Fruit fly (Drosophila melanogaster) whole organism, embryonic: Measurements from ENCODE around the gene CG13842.
A peak's percentile ranks its signal among the peaks of the same experiment; 100 is the strongest.

Source experiments
- Aef1 ChIP-seq: fragments of 200-800 bp; sonication (Bioruptor generic); IDR thresholded peaks from 3 replicates; pipeline ENCODE4 v1.3.6; 2022; ENCODE audit warnings: missing biosample characterization, missing genetic modification characterization
- Atf6 ChIP-seq: fragments of 200-800 bp; sonication (Bioruptor generic); IDR thresholded peaks from 2 replicates; pipeline ENCODE4 v1.3.6; 2022; ENCODE audit warnings: missing biosample characterization, missing genetic modification characterization
- B-H1 ChIP-seq: fragments of 200-800 bp; sonication (Bioruptor generic); IDR thresholded peaks from 3 replicates; pipeline ENCODE4 v1.3.6; 2022; ENCODE audit warnings: missing biosample characterization, missing genetic modification characterization
- Blimp-1 ChIP-seq: fragments of 200-800 bp; sonication (Bioruptor generic); optimal IDR thresholded peaks from 3 replicates; lab custom pipeline; 2018; ENCODE audit warnings: missing biosample characterization, missing genetic modification characterization, mild to moderate bottlenecking, moderate library complexity, missing genetic modification reagents
- CG10431 ChIP-seq: fragments of 200-800 bp; sonication (Bioruptor generic); optimal IDR thresholded peaks from 3 replicates; lab custom pipeline; 2018; ENCODE audit warnings: missing biosample characterization, mild to moderate bottlenecking, missing genetic modification characterization
- CG10565 ChIP-seq: fragments of 200-800 bp; sonication (Bioruptor generic); optimal IDR thresholded peaks from 3 replicates; lab custom pipeline; 2016; ENCODE audit warnings: missing biosample characterization, mild to moderate bottlenecking, missing genetic modification characterization
- CG12071 ChIP-seq: fragments of 200-800 bp; sonication (Bioruptor generic); optimal IDR thresholded peaks from 3 replicates; lab custom pipeline; 2018; ENCODE audit warnings: missing biosample characterization, mild to moderate bottlenecking, missing genetic modification characterization
- CG12744 ChIP-seq: fragments of 200-800 bp; sonication (Bioruptor generic); optimal IDR thresholded peaks from 2 replicates; lab custom pipeline; 2016; ENCODE audit warnings: missing biosample characterization, missing genetic modification characterization
- CG13775 ChIP-seq: fragments of 200-800 bp; sonication (Bioruptor generic); optimal IDR thresholded peaks from 3 replicates; lab custom pipeline; 2017; ENCODE audit warnings: missing biosample characterization, mild to moderate bottlenecking, missing genetic modification characterization
- CG17359 ChIP-seq: fragments of 200-800 bp; sonication (Bioruptor generic); optimal IDR thresholded peaks from 3 replicates; lab custom pipeline; 2018; ENCODE audit warnings: missing biosample characterization, mild to moderate bottlenecking, missing genetic modification characterization, moderate library complexity
- CG18619 ChIP-seq: fragments of 200-800 bp; sonication (Bioruptor generic); optimal IDR thresholded peaks from 3 replicates; lab custom pipeline; 2017; ENCODE audit warnings: missing biosample characterization, mild to moderate bottlenecking, missing genetic modification characterization
- CG2199 ChIP-seq: fragments of 200-800 bp; sonication (Bioruptor generic); IDR thresholded peaks from 3 replicates; pipeline ENCODE4 v1.3.6; 2022; ENCODE audit warnings: missing biosample characterization, missing genetic modification characterization
- CG30403 ChIP-seq: fragments of 200-800 bp; sonication (Bioruptor generic); optimal IDR thresholded peaks from 3 replicates; lab custom pipeline; 2016; ENCODE audit warnings: missing biosample characterization, missing genetic modification characterization
- CG34224 ChIP-seq: fragments of 200-800 bp; sonication (Bioruptor generic); IDR thresholded peaks from 3 replicates; pipeline ENCODE4 v1.3.6; 2022; ENCODE audit warnings: missing biosample characterization, missing genetic modification characterization; ENCODE audit not compliant: partially characterized antibody
- CG34422 ChIP-seq: fragments of 200-800 bp; sonication (Bioruptor generic); IDR thresholded peaks from 3 replicates; pipeline ENCODE4 v1.3.6; 2022; ENCODE audit warnings: missing biosample characterization, missing genetic modification characterization
- CG42726 ChIP-seq: fragments of 200-800 bp; sonication (Bioruptor generic); IDR thresholded peaks from 2 replicates; pipeline ENCODE4 v1.3.6; 2022; ENCODE audit warnings: missing biosample characterization, missing genetic modification characterization; ENCODE audit not compliant: partially characterized antibody
- CG4707 ChIP-seq: fragments of 200-800 bp; sonication (Bioruptor generic); optimal IDR thresholded peaks from 2 replicates; lab custom pipeline; 2018; ENCODE audit warnings: missing biosample characterization, mild to moderate bottlenecking, missing genetic modification characterization, moderate library complexity
- CG6175 ChIP-seq: fragments of 200-800 bp; sonication (Bioruptor generic); IDR thresholded peaks from 3 replicates; pipeline ENCODE4 v1.3.6; 2022; ENCODE audit warnings: missing biosample characterization, missing genetic modification characterization
- CG8089 ChIP-seq: fragments of 200-800 bp; sonication (Bioruptor generic); optimal IDR thresholded peaks from 3 replicates; lab custom pipeline; 2016; ENCODE audit warnings: missing biosample characterization, missing genetic modification characterization
- CG8765 ChIP-seq: fragments of 200-800 bp; sonication (Bioruptor generic); IDR thresholded peaks from 2 replicates; pipeline ENCODE4 v1.3.6; 2022; ENCODE audit warnings: missing biosample characterization, missing genetic modification characterization
- Chrac-16 ChIP-seq: fragments of 200-800 bp; sonication (Bioruptor generic); optimal IDR thresholded peaks from 3 replicates; lab custom pipeline; 2016; ENCODE audit warnings: missing biosample characterization, missing genetic modification characterization
- CkIIα-i1 ChIP-seq: fragments of 200-800 bp; sonication (Bioruptor generic); IDR thresholded peaks from 2 replicates; pipeline ENCODE4 v1.3.6; 2022; ENCODE audit warnings: missing biosample characterization, missing genetic modification characterization
- Deaf1 ChIP-seq: fragments of 200-800 bp; optimal IDR thresholded peaks from 3 replicates; lab custom pipeline; 2019; ENCODE audit warnings: missing biosample characterization, mild to moderate bottlenecking, missing genetic modification characterization, moderate library complexity
- Doc2 ChIP-seq: fragments of 200-800 bp; sonication (Bioruptor generic); IDR thresholded peaks from 2 replicates; pipeline ENCODE4 v1.3.6; 2022; ENCODE audit warnings: missing biosample characterization, missing genetic modification characterization
- Ets65A ChIP-seq: fragments of 200-800 bp; sonication (Bioruptor generic); peaks from one replicate; lab custom pipeline; 2016; ENCODE audit warnings: missing biosample characterization, missing genetic modification characterization
- Hmr ChIP-seq: fragments of 200-800 bp; sonication (Bioruptor generic); optimal IDR thresholded peaks from 3 replicates; lab custom pipeline; 2017; ENCODE audit warnings: mild to moderate bottlenecking, missing biosample characterization, missing genetic modification reagents, missing genetic modification characterization
- MESR4 ChIP-seq: fragments of 200-800 bp; sonication (Bioruptor generic); optimal IDR thresholded peaks from 2 replicates; lab custom pipeline; 2018; ENCODE audit warnings: missing biosample characterization, mild to moderate bottlenecking, missing genetic modification characterization, moderate library complexity
- Oaz ChIP-seq: fragments of 200-800 bp; sonication (Bioruptor generic); IDR thresholded peaks from 2 replicates; pipeline ENCODE4 v1.3.6; 2022; ENCODE audit warnings: missing biosample characterization, missing genetic modification characterization
- Scr ChIP-seq: fragments of 200-800 bp; sonication (Bioruptor generic); IDR thresholded peaks from 2 replicates; pipeline ENCODE4 v1.3.6; 2022; ENCODE audit warnings: missing biosample characterization, missing genetic modification characterization; ENCODE audit not compliant: partially characterized antibody
- Sox102F ChIP-seq: fragments of 200-800 bp; sonication (Bioruptor generic); optimal IDR thresholded peaks from 2 replicates; lab custom pipeline; 2018; ENCODE audit warnings: missing biosample characterization, mild to moderate bottlenecking, missing genetic modification characterization, moderate library complexity
- Stat92E ChIP-seq, 3 experiments: fragments of >200 bp in 2 of 3; fragments of 200-800 bp in 1 of 3; sonication (Bioruptor generic) in 1 of 3; optimal IDR thresholded peaks; 2 replicates each; lab custom pipeline; 2017 to 2019; ENCODE audit warnings: missing biosample characterization in 3 of 3, missing genetic modification characterization in 3 of 3, mild to moderate bottlenecking in 1 of 3, moderate library complexity in 1 of 3
- ab ChIP-seq: fragments of 200-800 bp; sonication (Bioruptor generic); optimal IDR thresholded peaks from 2 replicates; lab custom pipeline; 2016; ENCODE audit warnings: missing biosample characterization, missing genetic modification characterization
- bowl ChIP-seq: fragments of 200-800 bp; sonication (Bioruptor generic); IDR thresholded peaks from 2 replicates; pipeline ENCODE4 v1.3.6; 2022; ENCODE audit warnings: missing biosample characterization, missing genetic modification characterization
- bsh ChIP-seq, 2 experiments: fragments of 200-800 bp; sonication (Bioruptor generic); optimal IDR thresholded peaks; 2 replicates each; lab custom pipeline; 2017 to 2018; ENCODE audit warnings: mild to moderate bottlenecking in 2 of 2, missing biosample characterization in 2 of 2, missing genetic modification characterization in 2 of 2, moderate library complexity in 1 of 2
- ci ChIP-seq: fragments of 200-800 bp; sonication (Bioruptor generic); IDR thresholded peaks from 3 replicates; pipeline ENCODE4 v1.3.6; 2022; ENCODE audit warnings: missing biosample characterization, missing genetic modification characterization
- crol ChIP-seq: fragments of 200-800 bp; sonication (Bioruptor generic); IDR thresholded peaks from 2 replicates; pipeline ENCODE4 v1.3.6; 2022; ENCODE audit warnings: missing biosample characterization, missing genetic modification characterization
- eve ChIP-seq, 2 experiments: fragments of >200 bp; optimal IDR thresholded peaks; 2 replicates each; lab custom pipeline; 2017; ENCODE audit warnings: missing biosample characterization in 2 of 2, missing genetic modification characterization in 2 of 2
- exex ChIP-seq: fragments of 200-800 bp; sonication (Bioruptor generic); optimal IDR thresholded peaks from 4 replicates; lab custom pipeline; 2018; ENCODE audit warnings: missing biosample characterization, mild to moderate bottlenecking, missing genetic modification characterization, moderate library complexity
- hb ChIP-seq: fragments of 200-800 bp; sonication (Bioruptor generic); IDR thresholded peaks from 3 replicates; pipeline ENCODE4 v1.3.6; 2022; ENCODE audit warnings: missing biosample characterization, missing genetic modification characterization; ENCODE audit not compliant: partially characterized antibody
- knrl ChIP-seq: fragments of 200-800 bp; sonication (Bioruptor generic); IDR thresholded peaks from 3 replicates; pipeline ENCODE4 v1.3.6; 2022; ENCODE audit warnings: missing biosample characterization, missing genetic modification characterization; ENCODE audit not compliant: partially characterized antibody
- maf-S ChIP-seq: fragments of 200-800 bp; sonication (Bioruptor generic); optimal IDR thresholded peaks from 2 replicates; lab custom pipeline; 2016; ENCODE audit warnings: missing biosample characterization, missing genetic modification characterization
- mam ChIP-seq: fragments of 200-800 bp; sonication (Bioruptor generic); optimal IDR thresholded peaks from 3 replicates; lab custom pipeline; 2016; ENCODE audit warnings: missing biosample characterization, missing genetic modification characterization
- mld ChIP-seq: fragments of 200-800 bp; sonication (Bioruptor generic); IDR thresholded peaks from 3 replicates; pipeline ENCODE4 v1.3.6; 2022; ENCODE audit warnings: missing biosample characterization, missing genetic modification characterization; ENCODE audit not compliant: partially characterized antibody
- nau ChIP-seq: fragments of 200-800 bp; sonication (Bioruptor generic); optimal IDR thresholded peaks from 3 replicates; lab custom pipeline; 2017; ENCODE audit warnings: missing biosample characterization, mild to moderate bottlenecking, missing genetic modification characterization, missing genetic modification reagents
- pnt ChIP-seq: fragments of 200-800 bp; sonication (Bioruptor generic); optimal IDR thresholded peaks from 3 replicates; lab custom pipeline; 2016; ENCODE audit warnings: missing biosample characterization, missing genetic modification characterization
- ro ChIP-seq: fragments of 200-800 bp; sonication (Bioruptor generic); IDR thresholded peaks from 2 replicates; pipeline ENCODE4 v1.3.6; 2022; ENCODE audit warnings: missing biosample characterization, missing genetic modification characterization
- tll ChIP-seq, 2 experiments: fragments of 200-800 bp in 1 of 2; fragments of >200 bp in 1 of 2; sonication (Bioruptor generic) in 1 of 2; optimal IDR thresholded peaks; 2 replicates each; lab custom pipeline; 2017 to 2019; ENCODE audit warnings: missing biosample characterization in 2 of 2, missing genetic modification characterization in 2 of 2, mild to moderate bottlenecking in 1 of 2, moderate library complexity in 1 of 2
- unpg ChIP-seq: fragments of 200-800 bp; sonication (Bioruptor generic); optimal IDR thresholded peaks from 3 replicates; lab custom pipeline; 2018; ENCODE audit warnings: missing biosample characterization, mild to moderate bottlenecking, missing genetic modification characterization, moderate library complexity
- zf30C ChIP-seq: fragments of 200-800 bp; sonication (Bioruptor generic); optimal IDR thresholded peaks from 3 replicates; lab custom pipeline; 2018; ENCODE audit warnings: missing biosample characterization, mild to moderate bottlenecking, missing genetic modification characterization

CG13842 gene

dm6 chr3R:22750534-22750947 lies 43.5 kb upstream of the CG13842 start, which contains the start of the genes rumi, CG7029 and Usp12-46 (continued):
- TF ChIP-seq eve (GFP tag; optimal IDR thresholded peaks at IDR 0.05; lab: Kevin White, UChicago) (no peak), CkIIα-i1 (GFP tag; lab: Robert Waterston, UW) (no peak), Scr (GFP tag; lab: Robert Waterston, UW) (peak; percentile 81), Deaf1 (tag; lab: Kevin White, UChicago) (no peak), Doc2 (no peak), B-H1 (GFP tag; lab: Robert Waterston, UW) (peak; percentile 72), CG4707 (peak; percentile 67), Oaz (peak; percentile 77), Ets65A (GFP tag; lab: Kevin White, UChicago) (peak; percentile 99), CG18619 (peak; percentile 83), zf30C (GFP tag; lab: Kevin White, UChicago) (no peak), hb (GFP tag; lab: Robert Waterston, UW) (peak; percentile 64; the same call in 1 of the 3 replicates), CG34224 (GFP tag; lab: Robert Waterston, UW) (peak; percentile 81), CG6175 (GFP tag; lab: Robert Waterston, UW) (peak; percentile 52; the same call in 2 of the 3 replicates), mam (peak; percentile 91), crol (GFP tag; lab: Robert Waterston, UW) (0 out of 2 replicates have a peak, but pooled peaks have one; percentile 10), bowl (peak; percentile 66; the same call in 1 of the 2 replicates), Sox102F (peak; percentile 86), CG2199 (GFP tag; lab: Robert Waterston, UW) (0 out of 3 replicates have a peak, but pooled peaks have one; percentile 33), Aef1 (peak; percentile 84), knrl (GFP tag; lab: Robert Waterston, UW) (peak; percentile 78), Atf6 (GFP tag; lab: Robert Waterston, UW) (peak; percentile 87), bsh (GFP tag; optimal IDR thresholded peaks at IDR 0.05; lab: Kevin White, UChicago) (peak in 1 of 2 experiments; percentile 88), CG12071 (GFP tag; lab: Kevin White, UChicago) (peak; percentile 59), Blimp-1 (GFP tag; lab: Kevin White, UChicago) (peak; percentile 78), Chrac-16 (GFP tag; lab: Kevin White, UChicago) (peak; percentile 89), CG8089 (GFP tag; lab: Kevin White, UChicago) (peak; percentile 87), CG34422 (GFP tag; lab: Robert Waterston, UW) (peak; percentile 90), pnt (GFP tag; lab: Kevin White, UChicago) (peak; percentile 80), CG12744 (peak; percentile 81), CG10431 (GFP tag; lab: Kevin White, UChicago) (peak; percentile 64), CG42726 (GFP tag; lab: Robert Waterston, UW) (peak; percentile 44; the same call in 1 of the 2 replicates), tll (GFP tag; optimal IDR thresholded peaks at IDR 0.05; lab: Kevin White, UChicago) (peak in 1 of 2 experiments; percentile 35), ci (GFP tag; lab: Robert Waterston, UW) (peak; percentile 90), maf-S (GFP tag; lab: Kevin White, UChicago) (peak; percentile 90), Stat92E (GFP tag; optimal IDR thresholded peaks at IDR 0.05; lab: Kevin White, UChicago) (peak in 1 of 3 experiments; percentile 18), nau (GFP tag; lab: Kevin White, UChicago) (no peak), mld (peak; percentile 46; the same call in 1 of the 3 replicates), ro (no peak), unpg (GFP tag; lab: Kevin White, UChicago) (peak; percentile 89), CG30403 (GFP tag; lab: Kevin White, UChicago) (peak; percentile 91), exex (tag; lab: Kevin White, UChicago) (no peak), CG13775 (GFP tag; lab: Kevin White, UChicago) (peak; percentile 89), MESR4 (GFP tag; lab: Kevin White, UChicago) (no peak), CG10565 (GFP tag; lab: Kevin White, UChicago) (peak; percentile 56), CG17359 (tag; lab: Kevin White, UChicago) (peak; percentile 84), Hmr (GFP tag; lab: Kevin White, UChicago) (peak; percentile 83), ab (peak; percentile 69), CG8765 (GFP tag; lab: Robert Waterston, UW) (peak; percentile 82)
